Worm (Caenorhabditis elegans) whole organism, L4/young adult: ENCODE results near the gene clec-225.

Experiments
- W03F9.2 ChIP-seq: fragments of 150-350 bp; optimal IDR thresholded peaks from 2 replicates; lab custom pipeline; 2014; ENCODE audit warnings: missing biosample characterization, missing genetic modification characterization
- dao-5 ChIP-seq: sonication (generic microtip); optimal IDR thresholded peaks from 2 replicates; lab custom pipeline; 2016; ENCODE audit warnings: missing genotype, missing genetic modification characterization, moderate library complexity, missing compliant biosample characterization
- him-1 ChIP-seq: sonication (generic microtip); optimal IDR thresholded peaks from 2 replicates; lab custom pipeline; 2016; ENCODE audit warnings: missing genotype, missing genetic modification reagents, missing genetic modification characterization, missing compliant biosample characterization

Gene clec-225

DNA sequence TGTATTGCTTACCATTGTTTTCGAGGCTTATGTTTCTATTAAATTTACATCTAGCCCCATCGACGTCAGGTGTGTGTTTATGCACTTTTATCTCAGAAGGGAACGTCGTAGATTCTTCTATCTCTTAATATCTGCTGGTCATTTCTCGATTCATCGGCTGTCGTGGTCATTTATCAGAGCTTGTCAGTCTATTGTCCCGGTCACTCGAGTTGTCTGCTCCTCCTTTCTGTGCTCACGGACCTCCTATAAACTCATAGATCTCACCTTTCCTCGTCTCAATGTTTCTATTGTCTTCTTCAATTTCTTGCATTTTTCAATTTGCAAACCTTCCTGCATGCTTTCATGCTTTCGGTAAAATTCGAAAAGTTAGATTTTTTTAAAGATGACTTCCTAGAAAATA is 19.5 kb upstream of the clec-225 start:
- TF ChIP-seq him-1 (tag; lab: Kevin White, UChicago) (no peak), dao-5 (tag; lab: Kevin White, UChicago) (no peak), W03F9.2 (tag; lab: Kevin White, UChicago) (no peak)

DNA sequence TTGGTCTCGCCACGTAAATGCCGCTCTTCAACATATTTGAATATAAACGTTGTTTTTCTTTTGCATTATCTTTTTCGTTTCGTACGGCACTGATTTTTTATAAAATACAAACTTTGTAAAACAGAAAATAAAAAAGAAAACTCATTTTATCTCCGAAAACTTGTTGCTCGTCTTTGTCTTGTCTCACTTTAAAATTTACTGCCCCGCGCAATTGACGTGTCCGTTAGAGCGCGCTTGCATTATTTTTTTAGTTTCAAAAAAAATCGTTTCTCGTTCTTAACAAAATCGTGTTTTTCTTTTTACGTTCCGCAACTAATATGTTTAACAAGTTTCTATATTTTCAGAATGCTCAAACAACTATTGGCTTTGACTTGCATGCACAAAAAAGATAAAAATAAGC is 17.9 kb upstream of the clec-225 start, which contains the start of gene noca-1:
Gene noca-1 (plus strand): TSS at position 345 of the 400 bp plus-strand sequence.
- TF ChIP-seq W03F9.2 (tag; lab: Kevin White, UChicago) = no peak
- no peak for TF ChIP-seq dao-5 (tag; lab: Kevin White, UChicago)

DNA sequence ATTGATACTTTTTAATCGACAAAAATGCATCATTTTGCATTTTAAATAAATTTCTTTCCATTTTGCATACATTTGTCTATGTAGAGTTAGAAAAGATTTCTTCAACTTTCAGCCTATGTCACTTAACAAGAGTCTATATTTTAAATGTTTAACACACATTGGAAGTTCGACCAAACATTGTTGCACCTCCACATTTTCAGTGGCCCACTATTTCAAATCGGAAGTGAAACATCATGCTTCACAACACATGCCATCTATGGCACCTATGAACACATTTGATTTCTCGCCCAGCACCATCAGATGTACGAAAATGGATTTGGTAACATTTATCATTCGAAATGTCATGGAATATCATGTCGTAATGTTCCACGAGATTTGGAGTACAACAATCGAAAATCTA is 4.0 kb upstream of the clec-225 start, which contains the start of gene dhc-3:
Gene dhc-3 (plus strand): TSS at position 301 of the 400 bp plus-strand sequence.
- TF ChIP-seq W03F9.2 (tag; lab: Kevin White, UChicago) (no peak), dao-5 (tag; lab: Kevin White, UChicago) (no peak), him-1 (tag; lab: Kevin White, UChicago) (no peak)

DNA sequence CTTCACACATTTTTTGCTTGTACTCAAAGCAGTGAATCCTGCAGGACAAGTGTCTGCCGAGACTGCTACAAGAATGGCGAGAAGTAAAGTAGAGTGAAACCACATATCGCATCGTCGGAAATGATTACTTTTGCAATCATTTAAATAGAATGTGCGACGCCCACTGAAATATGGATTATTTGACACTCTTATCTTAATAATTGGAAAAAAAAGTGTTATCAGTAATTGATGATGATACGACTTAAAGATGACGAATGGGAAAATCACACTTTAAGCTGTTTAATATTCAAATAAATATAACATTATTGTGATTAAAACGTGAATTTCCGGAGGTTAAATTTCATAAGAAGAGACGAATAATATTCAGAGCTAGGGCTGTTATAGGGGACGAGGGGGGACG is 3.3 kb upstream of the clec-225 start, which contains the start of gene clec-41:
Gene clec-41 (minus strand): TSS at position 147 of the 400 bp plus-strand sequence.
- TF ChIP-seq W03F9.2 (tag; lab: Kevin White, UChicago) (no peak), him-1 (tag; lab: Kevin White, UChicago) (no peak), dao-5 (tag; lab: Kevin White, UChicago) (no peak)

DNA sequence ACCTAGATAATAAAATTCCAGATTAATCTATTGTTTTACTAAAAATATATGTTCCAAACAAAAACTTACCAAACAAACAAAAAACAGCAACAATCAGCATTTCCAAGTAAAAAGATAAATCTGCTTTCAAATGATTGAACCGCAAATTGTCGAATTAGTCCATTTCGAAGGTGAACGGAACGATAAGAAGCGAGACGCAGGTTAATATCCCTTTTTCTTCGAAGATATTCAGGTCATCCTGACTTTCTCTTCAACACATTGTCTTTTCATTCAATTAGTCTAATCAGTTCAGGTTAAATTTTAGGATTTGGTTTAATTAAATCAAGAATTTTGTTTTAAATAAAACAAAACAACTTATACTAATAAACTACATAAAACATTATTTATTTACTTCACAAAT is 1.3 kb downstream of the clec-225 start, which contains the start of gene B0365.9:
Gene B0365.9 (minus strand): TSS at position 186 of the 400 bp plus-strand sequence.
- TF ChIP-seq him-1 (tag; lab: Kevin White, UChicago) (no peak), dao-5 (tag; lab: Kevin White, UChicago) (no peak), W03F9.2 (tag; lab: Kevin White, UChicago) (no peak)

DNA sequence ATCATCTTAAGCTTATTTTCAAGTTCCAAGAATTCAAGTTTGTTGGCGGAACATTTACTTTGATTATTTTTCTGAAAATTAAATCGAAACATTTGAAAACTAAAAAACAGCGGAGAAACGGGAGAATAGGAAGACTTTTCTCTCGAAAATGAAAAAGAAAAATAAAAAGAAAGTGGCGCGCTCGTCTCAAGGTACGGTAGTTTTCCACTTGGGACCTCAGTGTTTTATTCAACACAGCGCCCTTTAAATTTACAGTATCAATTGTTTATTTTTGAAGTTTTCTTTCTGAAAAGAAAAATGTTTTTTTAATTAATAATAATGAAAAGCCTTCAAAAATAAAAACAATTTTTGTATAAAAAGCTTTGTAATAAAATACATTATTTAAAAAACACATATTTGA is 3.2 kb downstream of the clec-225 start:
- TF ChIP-seq W03F9.2 (tag; lab: Kevin White, UChicago) (peak; percentile 56), him-1 (tag; lab: Kevin White, UChicago) (no peak)

DNA sequence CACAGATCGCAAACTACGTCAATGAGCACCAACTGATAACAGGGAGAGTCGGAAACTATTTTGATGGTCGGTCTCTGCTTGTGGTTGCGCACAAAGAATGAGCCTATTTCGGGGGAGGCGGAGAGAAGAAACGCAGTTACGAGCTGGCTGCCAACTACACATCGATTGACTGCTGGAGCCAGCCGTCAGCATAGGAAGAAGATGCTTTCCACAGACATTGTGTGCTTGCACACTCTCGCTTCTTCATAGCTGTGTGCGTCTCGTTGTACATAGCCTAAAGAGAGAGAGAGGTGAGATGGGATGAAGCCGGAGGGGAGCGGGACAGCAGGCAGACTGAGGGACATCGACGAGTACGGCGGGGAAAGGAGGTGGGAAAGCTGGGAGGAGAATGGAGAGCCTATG is 4.2 kb downstream of the clec-225 start:
- TF ChIP-seq dao-5 (tag; lab: Kevin White, UChicago) (no peak), W03F9.2 (tag; lab: Kevin White, UChicago) (peak; percentile 17), him-1 (tag; lab: Kevin White, UChicago) (peak; percentile 74)

DNA sequence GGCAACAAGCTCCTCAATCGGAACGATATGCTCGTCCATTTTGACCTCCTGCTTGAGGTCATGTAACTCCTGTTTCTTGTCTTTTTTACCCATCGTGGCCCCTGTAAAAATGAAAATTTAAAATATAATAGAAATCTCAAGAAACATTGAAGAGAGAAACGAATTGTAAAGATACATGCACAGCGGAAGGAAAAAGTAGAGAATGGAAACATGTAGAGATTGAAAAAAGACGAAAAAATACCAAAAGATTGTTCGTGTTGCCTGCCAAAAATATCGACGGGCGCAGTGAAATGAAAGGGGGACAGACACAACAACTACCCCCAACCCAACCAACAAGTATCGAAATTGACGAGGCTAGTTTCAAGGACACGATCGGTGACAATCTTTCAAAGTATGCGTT is 4.8 kb downstream of the clec-225 start, which contains the start of gene eat-6:
Gene eat-6 (minus strand): TSS at position 101 of the 400 bp plus-strand sequence.
- TF ChIP-seq dao-5 (tag; lab: Kevin White, UChicago) = no peak
- no peak for TF ChIP-seq W03F9.2 (tag; lab: Kevin White, UChicago)
- TF ChIP-seq him-1 (tag; lab: Kevin White, UChicago) = no peak

DNA sequence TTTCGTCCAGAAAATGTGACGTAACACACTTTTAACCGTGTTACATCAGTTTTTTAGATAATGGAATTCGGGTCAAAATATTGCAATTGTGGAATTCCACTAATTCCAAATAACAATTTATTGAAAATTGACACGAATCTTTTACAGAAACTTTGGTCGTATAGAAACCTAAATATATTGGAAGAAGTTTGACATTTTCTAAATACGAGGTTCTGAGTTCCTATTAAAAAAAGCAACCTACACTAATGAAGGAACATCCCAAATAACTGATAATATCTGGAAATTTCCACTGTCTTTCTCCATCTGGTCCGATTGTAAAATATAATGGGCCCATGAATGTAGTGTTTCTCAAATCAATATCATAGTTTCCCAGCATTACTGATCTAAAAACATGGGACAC is 13.4 kb downstream of the clec-225 start:
- TF ChIP-seq him-1 (tag; lab: Kevin White, UChicago) (no peak), W03F9.2 (tag; lab: Kevin White, UChicago) (no peak), dao-5 (tag; lab: Kevin White, UChicago) (no peak)

DNA sequence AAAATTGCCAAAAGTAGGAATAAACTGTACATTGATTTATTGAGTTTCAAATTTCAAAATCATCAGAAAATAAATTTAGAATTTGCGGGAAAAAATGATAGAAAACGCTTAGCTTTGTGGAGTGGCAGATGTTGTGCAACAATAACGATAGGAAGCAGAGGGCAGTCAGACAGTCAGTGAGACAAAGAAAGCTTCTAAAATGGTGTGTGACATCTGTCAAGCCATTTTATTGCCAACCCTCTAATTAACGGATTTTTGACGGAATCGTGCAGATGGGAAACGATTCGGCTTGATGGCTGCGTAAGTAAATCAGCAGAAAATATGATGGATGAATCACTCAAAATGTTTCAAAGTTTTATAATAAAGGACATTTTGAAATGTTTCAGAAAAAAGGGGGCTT is 14.6 kb downstream of the clec-225 start, which contains the start of gene max-1:
Gene max-1 (minus strand): TSS at position 124 of the 400 bp plus-strand sequence.
- TF ChIP-seq dao-5 (tag; lab: Kevin White, UChicago) = no peak
- no peak for TF ChIP-seq him-1 (tag; lab: Kevin White, UChicago)
- no peak for TF ChIP-seq W03F9.2 (tag; lab: Kevin White, UChicago)

DNA sequence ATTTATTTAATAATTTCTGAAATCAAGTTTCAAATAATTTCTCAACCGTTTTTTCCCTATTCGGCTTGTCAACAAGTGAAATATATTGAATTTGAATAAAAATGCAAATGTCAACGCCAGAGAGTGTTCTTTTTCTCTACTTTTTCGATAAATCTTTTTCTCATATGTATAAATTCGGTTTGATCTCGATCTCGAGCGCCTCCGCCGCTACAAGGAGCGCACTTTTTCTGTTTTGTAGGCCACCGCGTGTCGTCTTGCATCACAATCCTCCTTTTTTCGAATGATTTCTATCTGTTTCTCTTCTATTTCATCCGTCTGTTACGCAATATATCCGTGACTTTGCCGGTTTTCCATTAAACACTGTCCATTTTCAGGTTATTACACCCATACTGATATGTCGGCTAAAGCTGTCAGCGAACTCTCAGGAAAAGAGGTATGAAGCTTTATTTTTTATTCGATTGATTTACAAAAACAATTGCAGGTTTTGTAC is 18.5 kb downstream of the clec-225 start, which contains the start of gene acly-2:
Gene acly-2 (plus strand): TSS at position 375 of the 490 bp plus-strand sequence.
- TF ChIP-seq dao-5 (tag; lab: Kevin White, UChicago) (no peak), him-1 (tag; lab: Kevin White, UChicago) (no peak), W03F9.2 (tag; lab: Kevin White, UChicago) (no peak)

DNA sequence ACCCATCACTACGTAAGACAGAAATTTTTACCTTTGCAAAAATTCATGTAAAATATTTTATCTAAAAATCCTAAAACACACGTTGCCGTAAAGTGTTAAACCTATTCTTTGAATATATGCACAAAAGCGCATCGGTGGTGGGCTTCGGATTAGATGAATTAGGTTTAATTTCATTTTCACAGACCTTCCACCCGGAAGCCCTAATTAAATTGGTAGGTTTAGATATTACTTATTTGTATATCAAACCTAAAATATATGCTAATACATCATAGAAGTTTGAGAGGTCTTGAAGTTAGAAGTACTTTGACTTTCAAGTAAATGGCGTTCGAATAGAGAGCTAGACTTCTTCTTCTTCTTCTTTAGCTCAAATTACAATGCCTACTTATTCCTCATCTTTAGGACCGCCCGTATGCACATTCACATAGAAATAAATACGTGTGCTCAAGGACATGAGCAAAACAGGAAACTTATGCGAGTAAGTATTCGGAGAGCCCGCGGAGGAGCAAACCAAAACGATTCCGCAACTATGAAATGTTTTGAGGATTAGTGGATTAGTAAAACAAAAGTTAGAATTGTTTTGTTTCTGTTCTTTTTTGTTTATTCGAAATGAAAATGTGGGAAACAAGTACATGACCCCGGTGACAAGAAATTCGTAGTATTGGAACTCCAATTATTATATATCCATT is 20.0 kb downstream of the clec-225 start:
- TF ChIP-seq him-1 (tag; lab: Kevin White, UChicago) = no peak
- no peak for TF ChIP-seq dao-5 (tag; lab: Kevin White, UChicago)
- no peak for TF ChIP-seq W03F9.2 (tag; lab: Kevin White, UChicago)

DNA sequence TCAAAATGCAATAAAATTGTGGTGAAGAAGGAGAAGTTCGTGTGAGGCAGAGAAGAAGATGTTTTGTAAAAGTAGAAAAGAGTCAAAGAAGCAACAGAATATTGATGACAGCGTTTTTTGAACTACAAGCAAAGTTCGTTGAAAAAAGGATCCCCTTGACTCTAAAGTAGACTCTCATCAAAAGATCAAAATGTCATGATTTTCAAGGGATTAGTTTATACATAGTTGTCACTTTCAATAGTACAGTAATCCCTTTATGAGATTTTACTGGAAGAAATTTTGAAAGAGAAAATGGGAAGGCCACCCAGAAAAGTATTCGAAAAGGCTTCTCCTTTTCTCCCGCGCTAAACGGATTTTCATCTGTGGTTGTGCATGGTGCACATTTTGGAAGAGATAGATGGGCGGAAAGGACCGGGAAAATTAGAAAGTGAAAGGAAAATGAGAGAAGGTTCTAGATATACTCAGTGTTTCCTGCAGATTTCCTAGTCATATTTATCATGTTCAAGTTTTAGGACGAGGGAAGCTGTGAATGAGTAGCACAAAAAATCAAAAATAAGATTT is 21.7 kb downstream of the clec-225 start:
- TF ChIP-seq dao-5 (tag; lab: Kevin White, UChicago) (no peak), W03F9.2 (tag; lab: Kevin White, UChicago) (no peak), him-1 (tag; lab: Kevin White, UChicago) (no peak)
